Worm (Caenorhabditis elegans): ENCODE data around the gene sphk-1.

Gene sphk-1

ce11 chrII:8746298-8746775 lies 44.9 kb upstream of the sphk-1 start (continued):
- TF ChIP-seq T26A5.8 (tag; optimal IDR thresholded peaks at IDR 0.05): peak; percentile 45
- TF ChIP-seq snpc-4 (GFP tag; optimal IDR thresholded peaks at IDR 0.05): no peak
- no peak for TF ChIP-seq snpc-4 (tag; optimal IDR thresholded peaks at IDR 0.05)
- peak; percentile 77 for TF ChIP-seq zim-3 (tag; optimal IDR thresholded peaks at IDR 0.05)
- no peak for TF ChIP-seq sea-2 (GFP tag; IDR thresholded peaks at IDR 0.05)
- no peak for TF ChIP-seq atf-7 (tag; optimal IDR thresholded peaks at IDR 0.05)
- no peak for TF ChIP-seq ceh-91 (GFP tag; IDR thresholded peaks at IDR 0.05)
- peak; percentile 70 for TF ChIP-seq ets-4 (GFP tag; optimal IDR thresholded peaks at IDR 0.05)
- TF ChIP-seq lin-35 (GFP tag; optimal IDR thresholded peaks at IDR 0.05): no peak
- no peak for TF ChIP-seq ztf-18 (tag; optimal IDR thresholded peaks at IDR 0.05)
- TF ChIP-seq F57A8.1 (GFP tag; optimal IDR thresholded peaks at IDR 0.05): peak; percentile 20
- TF ChIP-seq lin-54 (GFP tag; optimal IDR thresholded peaks at IDR 0.05): peak; percentile 8
- TF ChIP-seq lin-40 (tag; optimal IDR thresholded peaks at IDR 0.05): no peak
- TF ChIP-seq repo-1 (tag; optimal IDR thresholded peaks at IDR 0.05): peak; percentile 92
- TF ChIP-seq sdz-38 (tag; optimal IDR thresholded peaks at IDR 0.05): no peak
- TF ChIP-seq Y53F4B.3 (GFP tag; IDR thresholded peaks at IDR 0.05): no peak; the same call in 1 of the 2 replicates
- no peak; the same call in 1 of the 2 replicates for TF ChIP-seq C06A6.2 (GFP tag; conservative IDR thresholded peaks at IDR 0.05)
- peak; percentile 50; the same call in 1 of the 2 replicates for TF ChIP-seq aptf-2 (GFP tag; conservative IDR thresholded peaks at IDR 0.05)
- TF ChIP-seq die-1 (tag; optimal IDR thresholded peaks at IDR 0.05): peak; percentile 13
- no peak for TF ChIP-seq zfh-2 (GFP tag; conservative IDR thresholded peaks at IDR 0.05)
- TF ChIP-seq mcd-1 (GFP tag; IDR thresholded peaks at IDR 0.05): no peak
- TF ChIP-seq attf-5 (GFP tag; optimal IDR thresholded peaks at IDR 0.05): peak; percentile 29
- TF ChIP-seq hmg-1.2 (GFP tag; IDR thresholded peaks at IDR 0.05): peak; percentile 23; the same call in 1 of the 2 replicates
- peak; percentile 70 for TF ChIP-seq B0336.3 (GFP tag; IDR thresholded peaks at IDR 0.05)
- no peak for TF ChIP-seq somi-1 (GFP tag; optimal IDR thresholded peaks at IDR 0.05)
- TF ChIP-seq snpc-3.4 (tag; optimal IDR thresholded peaks at IDR 0.05): no peak
- no peak for TF ChIP-seq B0019.2 (GFP tag; conservative IDR thresholded peaks at IDR 0.05)
- no peak for TF ChIP-seq efl-1 (GFP tag; optimal IDR thresholded peaks at IDR 0.05)
- TF ChIP-seq let-607 (tag; optimal IDR thresholded peaks at IDR 0.05): peak in 1 of 2 experiments; percentile 51
- no peak for TF ChIP-seq F22D6.2 (tag; optimal IDR thresholded peaks at IDR 0.05)
- TF ChIP-seq ceh-100 (GFP tag; IDR thresholded peaks at IDR 0.05): no peak
- TF ChIP-seq B0035.1 (tag; optimal IDR thresholded peaks at IDR 0.05): no peak
- TF ChIP-seq unc-130 (GFP tag; optimal IDR thresholded peaks at IDR 0.05): no peak
- peak; percentile 47 for TF ChIP-seq ztf-26 (tag; optimal IDR thresholded peaks at IDR 0.05)
- no peak for TF ChIP-seq ztf-22 (GFP tag; optimal IDR thresholded peaks at IDR 0.05)
- TF ChIP-seq F52B5.7 (tag; optimal IDR thresholded peaks at IDR 0.05): peak; percentile 24
- TF ChIP-seq ceh-40 (GFP tag; IDR thresholded peaks at IDR 0.05): no peak
- no peak for TF ChIP-seq F55B11.4 (tag; optimal IDR thresholded peaks at IDR 0.05; ENCODE audit: borderline replicate concordance, insufficient read depth)
- TF ChIP-seq pbrm-1 (GFP tag; IDR thresholded peaks at IDR 0.05): no peak; the same call in 1 of the 2 replicates
- TF ChIP-seq ekl-4 (GFP tag; IDR thresholded peaks at IDR 0.05): no peak; the same call in 1 of the 2 replicates
- TF ChIP-seq F57C9.4 (tag; optimal IDR thresholded peaks at IDR 0.05): peak; percentile 29
- no peak for TF ChIP-seq xnd-1 (tag; optimal IDR thresholded peaks at IDR 0.05)
- TF ChIP-seq F37B4.10 (GFP tag; IDR thresholded peaks at IDR 0.05): 0 out of 2 replicates have a peak, but pooled peaks have one; percentile 48
- TF ChIP-seq tlf-1 (GFP tag; optimal IDR thresholded peaks at IDR 0.05): peak; percentile 52
- TF ChIP-seq madf-8 (GFP tag; conservative IDR thresholded peaks at IDR 0.05): no peak
- TF ChIP-seq D2030.7 (GFP tag; IDR thresholded peaks at IDR 0.05): no peak
- no peak for TF ChIP-seq rec-8 (tag; optimal IDR thresholded peaks at IDR 0.05)
- no peak for TF ChIP-seq F49E8.2 (tag; optimal IDR thresholded peaks at IDR 0.05; ENCODE audit: insufficient read depth)
